Worm (Caenorhabditis elegans) whole organism, L4/young adult: ENCODE results near the gene srab-24.
A peak's percentile ranks its signal among the peaks of the same experiment; 100 is the strongest.

Experiments
- W03F9.2 ChIP-seq: fragments of 150-350 bp; optimal IDR thresholded peaks from 2 replicates; lab custom pipeline; 2014; ENCODE audit warnings: missing biosample characterization, missing genetic modification characterization
- dao-5 ChIP-seq: sonication (generic microtip); optimal IDR thresholded peaks from 2 replicates; lab custom pipeline; 2016; ENCODE audit warnings: missing genotype, missing genetic modification characterization, moderate library complexity, missing compliant biosample characterization
- him-1 ChIP-seq: sonication (generic microtip); optimal IDR thresholded peaks from 2 replicates; lab custom pipeline; 2016; ENCODE audit warnings: missing genotype, missing genetic modification reagents, missing genetic modification characterization, missing compliant biosample characterization

The srab-24 gene

DNA sequence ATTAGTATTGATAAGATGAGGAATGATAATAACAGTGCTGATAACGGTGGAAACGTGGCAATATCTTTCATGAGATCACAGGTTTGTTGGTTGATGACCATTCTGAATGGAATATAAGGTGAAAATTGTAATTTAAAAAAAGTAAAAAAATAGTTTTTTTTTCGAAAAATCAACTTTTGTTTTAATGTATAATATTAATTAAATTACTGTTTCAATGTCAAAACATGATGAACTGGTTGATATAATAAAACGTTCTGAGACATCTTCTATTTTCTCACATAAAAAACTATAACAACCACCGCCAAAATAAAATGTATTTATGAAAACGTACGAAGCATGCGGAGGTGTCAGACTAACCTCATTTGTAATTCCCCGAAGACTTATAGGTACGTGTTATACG, at the start of gene srab-24:
TSS of gene srab-24 (minus strand) at position 101 of the 400 bp plus-strand sequence.
- no peak for TF ChIP-seq W03F9.2 (tag; lab: Kevin White, UChicago)

DNA sequence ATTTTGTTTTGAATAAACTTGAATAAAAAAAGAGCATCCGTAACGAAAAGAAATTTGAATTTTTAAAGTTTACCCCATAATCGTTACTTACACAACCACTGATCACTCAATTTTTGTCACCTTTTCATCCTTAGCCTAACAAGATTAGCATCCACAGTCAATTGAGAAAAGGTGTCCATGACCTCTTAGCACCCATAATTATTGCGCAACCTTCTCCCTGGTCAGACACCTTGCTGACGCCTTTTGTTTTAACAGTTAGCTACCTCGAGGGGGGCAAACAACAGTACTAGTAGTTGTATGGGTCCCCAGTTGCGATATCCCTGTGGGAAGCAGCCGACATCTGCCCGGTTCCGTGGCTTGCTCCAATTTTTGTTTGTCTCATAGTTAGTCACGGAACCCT, 47.0 kb upstream of the srab-24 start:
- TF ChIP-seq dao-5 (tag; lab: Kevin White, UChicago) (no peak), him-1 (tag; lab: Kevin White, UChicago) (no peak), W03F9.2 (tag; lab: Kevin White, UChicago) (no peak)

DNA sequence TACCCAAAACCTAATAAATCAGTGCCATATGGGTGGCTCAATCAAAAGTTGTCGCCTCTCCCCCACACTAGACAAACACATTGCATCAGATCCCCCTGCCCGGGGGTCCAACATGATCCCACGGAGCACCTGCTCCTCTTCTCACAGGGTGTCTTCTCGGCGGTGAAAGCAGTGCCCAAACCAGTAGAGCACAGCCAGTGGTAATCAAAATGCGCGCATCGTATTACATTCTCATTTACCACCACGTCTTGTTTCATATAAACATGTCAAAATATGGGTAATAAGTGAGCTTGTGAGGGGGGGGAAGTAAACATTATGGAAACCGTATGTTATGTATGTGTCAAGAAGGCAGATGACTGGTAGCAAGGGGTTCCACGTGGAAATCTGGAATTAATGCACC, 45.2 kb upstream of the srab-24 start:
- TF ChIP-seq dao-5 (tag; lab: Kevin White, UChicago), result no peak
- no peak for TF ChIP-seq him-1 (tag; lab: Kevin White, UChicago)
- no peak for TF ChIP-seq W03F9.2 (tag; lab: Kevin White, UChicago)

DNA sequence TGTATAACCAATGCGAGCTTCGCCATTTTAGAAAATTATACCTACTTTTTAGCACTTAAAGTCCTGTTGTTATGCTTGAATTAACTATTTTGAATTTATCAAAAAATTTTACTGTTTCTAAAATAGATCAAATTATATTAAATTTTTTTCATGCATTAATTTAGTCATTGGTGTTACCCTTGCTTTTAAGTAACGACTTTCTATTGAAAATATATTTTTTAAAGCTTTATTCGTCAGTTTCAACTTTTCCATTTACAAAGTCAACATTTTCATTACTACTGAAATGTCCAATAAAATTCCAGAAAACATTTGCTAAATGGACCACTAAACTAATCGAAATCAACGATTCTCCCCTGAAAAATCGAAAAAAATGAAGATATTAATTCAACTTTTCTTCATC, 41.6 kb upstream of the srab-24 start, which contains the start of gene Y64G10A.7:
TSS of gene Y64G10A.7 (plus strand) at position 301 of the 400 bp plus-strand sequence.
- no peak for TF ChIP-seq dao-5 (tag; lab: Kevin White, UChicago)

DNA sequence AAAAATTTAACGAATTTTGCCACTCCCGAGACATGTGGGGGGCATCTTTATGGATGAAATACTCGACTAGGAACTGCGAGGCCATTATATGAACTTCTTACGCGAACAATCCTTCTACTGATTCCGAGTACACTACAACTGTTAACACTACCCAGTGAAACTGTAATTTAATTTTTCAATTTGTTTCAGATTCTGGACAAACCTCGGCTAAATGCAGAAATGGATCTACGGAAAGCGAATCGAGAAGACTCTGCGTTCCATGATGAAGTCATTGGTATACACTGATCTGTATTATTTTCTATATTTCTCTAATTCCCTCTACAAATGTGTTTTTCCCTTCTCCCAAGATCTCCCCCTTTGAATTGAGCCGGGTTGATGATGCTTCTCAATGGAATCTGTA, 34.9 kb upstream of the srab-24 start:
- TF ChIP-seq W03F9.2 (tag; lab: Kevin White, UChicago) (no peak), him-1 (tag; lab: Kevin White, UChicago) (no peak), dao-5 (tag; lab: Kevin White, UChicago) (no peak)

DNA sequence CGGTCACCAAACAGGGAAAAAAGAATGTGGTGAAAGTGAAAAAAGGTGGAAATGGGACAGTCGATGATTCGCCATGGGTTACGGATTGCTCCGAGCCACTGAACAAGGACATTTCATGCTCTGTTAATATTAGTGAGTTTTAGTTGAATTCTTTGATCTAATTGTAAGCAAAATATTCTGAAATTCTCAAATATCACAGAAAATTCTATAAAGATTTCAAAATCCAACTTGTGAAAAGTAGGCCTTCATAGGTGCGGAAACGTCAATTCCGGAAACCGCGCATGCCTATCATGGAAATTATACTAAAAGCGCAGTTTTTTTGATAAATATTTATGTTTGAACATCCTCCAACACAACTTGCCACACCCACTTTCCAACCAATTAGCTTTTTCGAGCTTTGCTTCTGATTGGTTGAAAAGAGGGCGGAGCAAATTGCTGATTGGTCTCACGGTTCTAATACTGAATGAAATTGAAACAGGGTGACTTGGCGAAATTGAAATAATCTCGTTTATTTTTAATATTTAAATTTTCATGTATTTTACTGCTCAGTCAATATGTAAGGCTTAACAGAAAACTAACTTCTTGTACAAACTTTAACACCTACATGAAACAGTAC, 26.9 kb upstream of the srab-24 start:
- TF ChIP-seq him-1 (tag; lab: Kevin White, UChicago) (no peak), W03F9.2 (tag; lab: Kevin White, UChicago) (no peak), dao-5 (tag; lab: Kevin White, UChicago) (no peak)

DNA sequence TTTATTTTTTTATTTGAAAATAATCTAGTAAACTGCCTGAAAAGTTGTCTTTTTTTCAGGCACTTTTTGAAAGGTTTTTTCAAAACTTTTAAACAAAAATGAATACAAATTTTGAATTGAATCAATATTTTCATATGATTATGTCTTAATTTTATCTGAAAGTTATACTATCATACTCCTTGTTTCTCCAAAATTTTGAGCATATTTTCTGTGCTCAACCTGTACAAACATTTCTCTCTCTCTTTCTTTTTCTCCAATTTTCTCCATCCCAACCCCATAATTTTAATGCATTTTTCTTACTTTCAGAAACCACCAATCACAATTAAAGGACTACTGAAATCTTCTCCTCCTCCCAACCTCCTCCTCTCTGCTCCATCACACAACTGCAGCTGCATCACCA, 26.1 kb upstream of the srab-24 start, which contains the start of gene ilcr-1:
TSS of gene ilcr-1 (plus strand) at position 301 of the 400 bp plus-strand sequence.
- no peak for TF ChIP-seq dao-5 (tag; lab: Kevin White, UChicago)
- no peak for TF ChIP-seq him-1 (tag; lab: Kevin White, UChicago)
- no peak for TF ChIP-seq W03F9.2 (tag; lab: Kevin White, UChicago)

DNA sequence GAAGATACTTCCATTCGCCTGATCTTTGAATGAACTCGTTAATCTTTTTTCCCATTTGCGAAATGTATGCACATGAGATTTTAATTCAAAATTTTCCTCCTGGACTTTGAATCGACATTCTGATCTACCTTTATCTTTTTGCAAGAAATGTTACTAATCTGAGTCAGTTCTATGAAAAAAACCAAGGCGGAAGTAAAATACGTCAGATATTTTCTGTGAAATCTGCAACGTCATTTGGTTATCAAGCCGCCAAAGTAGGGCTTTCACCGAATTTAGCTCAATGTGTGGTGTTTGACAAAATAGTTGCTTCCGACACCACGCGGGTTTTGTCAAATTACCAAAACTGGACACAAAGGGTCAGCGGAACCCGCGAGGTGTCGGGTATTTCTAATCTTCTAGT, 24.8 kb upstream of the srab-24 start:
- TF ChIP-seq dao-5 (tag; lab: Kevin White, UChicago), result no peak
- TF ChIP-seq W03F9.2 (tag; lab: Kevin White, UChicago), result no peak

DNA sequence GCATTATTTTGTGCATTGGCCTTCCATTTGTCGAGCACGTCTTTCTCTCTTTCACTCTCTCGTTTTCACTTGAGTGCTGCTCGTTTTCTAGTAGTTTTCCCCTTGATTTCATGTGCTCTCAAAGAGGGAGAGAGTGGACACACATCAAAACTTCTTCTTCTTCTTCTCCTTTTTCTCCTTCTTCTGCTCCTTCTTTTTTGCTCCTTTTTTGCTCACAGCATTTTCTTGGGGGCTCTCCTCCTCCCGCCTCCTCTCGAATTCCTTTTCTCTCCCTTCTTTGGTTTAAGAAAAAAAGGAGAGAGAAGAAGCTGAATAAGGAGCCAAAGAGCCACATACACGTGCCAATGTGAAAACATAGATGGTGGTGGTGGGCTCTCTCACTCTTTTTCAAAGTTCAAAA, 22.5 kb upstream of the srab-24 start:
- TF ChIP-seq W03F9.2 (tag; lab: Kevin White, UChicago) (no peak), him-1 (tag; lab: Kevin White, UChicago) (peak; percentile 72), dao-5 (tag; lab: Kevin White, UChicago) (no peak)

DNA sequence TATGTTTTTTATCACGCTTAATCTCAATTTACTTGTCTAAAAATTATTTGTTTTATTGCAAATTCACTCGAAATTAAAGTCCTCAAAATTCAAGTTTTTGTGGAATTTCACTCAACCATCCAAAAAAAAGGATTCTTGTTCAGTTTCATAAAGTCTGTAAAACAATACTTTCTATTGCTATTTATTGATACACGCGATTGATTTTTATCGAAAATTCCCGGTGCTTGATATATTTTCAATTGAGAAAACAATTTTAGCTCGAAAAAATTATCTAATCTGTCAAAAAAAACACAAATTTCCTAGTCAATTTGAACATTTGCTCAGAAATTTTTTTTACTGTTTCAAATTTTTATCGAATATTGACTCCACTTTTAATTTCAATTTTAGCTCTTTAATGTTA, 19.9 kb upstream of the srab-24 start:
- TF ChIP-seq him-1 (tag; lab: Kevin White, UChicago) (no peak), W03F9.2 (tag; lab: Kevin White, UChicago) (no peak), dao-5 (tag; lab: Kevin White, UChicago) (no peak)

DNA sequence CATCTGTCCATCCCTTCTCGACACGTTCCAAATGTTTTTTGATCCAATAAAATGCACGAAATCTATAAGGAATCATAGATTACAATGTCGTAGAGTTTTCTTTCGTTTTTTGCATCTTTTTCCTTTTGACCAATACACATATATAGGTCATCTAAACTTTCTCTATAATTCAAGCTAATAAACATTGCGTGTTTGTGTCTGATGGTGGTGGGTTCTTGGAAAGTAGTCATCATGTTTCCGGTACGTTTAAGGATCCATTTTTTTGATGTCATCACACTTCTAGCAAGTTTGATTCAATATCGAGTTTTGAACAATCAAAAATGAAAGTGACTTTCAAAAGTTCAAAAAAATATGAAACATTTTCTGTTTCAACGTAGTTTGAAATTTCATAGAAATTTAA, 18.9 kb upstream of the srab-24 start:
- no peak for TF ChIP-seq him-1 (tag; lab: Kevin White, UChicago)
- no peak for TF ChIP-seq dao-5 (tag; lab: Kevin White, UChicago)
- no peak for TF ChIP-seq W03F9.2 (tag; lab: Kevin White, UChicago)

DNA sequence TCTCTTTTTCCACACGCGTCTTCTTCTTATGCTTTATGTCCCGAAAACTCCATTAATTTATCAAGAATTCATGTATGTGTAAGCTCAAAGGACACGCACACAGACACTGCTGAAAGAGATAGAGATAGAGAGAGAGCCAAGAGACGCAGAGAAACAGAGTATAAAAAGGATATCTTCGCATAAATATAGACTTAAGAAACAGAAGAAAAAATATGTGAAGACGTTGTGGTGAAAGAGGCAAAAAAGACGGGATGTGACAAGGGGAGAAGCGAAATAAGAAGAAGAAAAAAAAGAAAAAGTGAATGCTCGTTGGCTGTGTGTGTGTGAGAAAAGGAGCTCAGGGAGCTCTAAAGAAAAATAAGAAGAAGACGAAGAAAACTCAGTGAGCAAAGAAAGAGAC, 10.7 kb upstream of the srab-24 start:
- no peak for TF ChIP-seq dao-5 (tag; lab: Kevin White, UChicago)
- TF ChIP-seq him-1 (tag; lab: Kevin White, UChicago), result peak; percentile 77

DNA sequence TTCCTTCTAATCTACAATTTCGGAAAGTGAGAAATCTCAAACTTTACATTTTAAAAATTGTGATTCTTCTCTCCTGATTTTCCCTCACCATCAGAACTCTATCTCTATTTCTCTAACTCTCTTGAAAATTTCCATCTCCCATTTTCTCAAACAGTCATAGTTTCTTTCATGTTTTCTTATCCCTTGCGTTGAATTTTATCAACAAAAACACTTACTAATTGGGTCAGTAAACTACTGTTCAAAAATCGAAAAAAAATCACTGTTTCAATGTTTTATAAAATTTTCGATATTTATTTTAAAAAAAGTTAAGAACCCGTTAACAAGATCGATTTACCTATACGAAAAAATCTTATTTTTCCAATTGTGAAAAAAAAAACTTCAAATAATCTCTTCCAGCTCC, 9.2 kb upstream of the srab-24 start:
- TF ChIP-seq dao-5 (tag; lab: Kevin White, UChicago) (no peak), W03F9.2 (tag; lab: Kevin White, UChicago) (no peak), him-1 (tag; lab: Kevin White, UChicago) (no peak)

DNA sequence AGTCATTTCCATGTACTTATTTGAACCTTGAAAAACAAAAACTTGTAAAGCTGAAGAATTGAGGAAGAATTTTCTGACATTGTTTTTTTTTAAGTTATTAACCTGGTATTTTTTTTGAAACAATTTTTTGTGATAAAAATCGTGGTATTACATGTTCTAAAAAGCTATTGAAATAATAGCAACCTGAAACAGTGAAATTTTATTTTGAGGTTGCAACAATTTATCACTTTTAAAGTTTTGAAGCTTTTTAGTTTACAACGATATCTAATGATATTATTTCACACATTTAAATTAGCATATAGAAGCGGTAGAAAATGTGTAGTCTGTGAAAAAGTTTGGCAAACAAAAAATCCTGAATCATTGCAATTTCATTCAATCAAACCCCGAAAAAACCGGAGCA, 7.5 kb upstream of the srab-24 start:
- TF ChIP-seq W03F9.2 (tag; lab: Kevin White, UChicago) (no peak), him-1 (tag; lab: Kevin White, UChicago) (no peak)

DNA sequence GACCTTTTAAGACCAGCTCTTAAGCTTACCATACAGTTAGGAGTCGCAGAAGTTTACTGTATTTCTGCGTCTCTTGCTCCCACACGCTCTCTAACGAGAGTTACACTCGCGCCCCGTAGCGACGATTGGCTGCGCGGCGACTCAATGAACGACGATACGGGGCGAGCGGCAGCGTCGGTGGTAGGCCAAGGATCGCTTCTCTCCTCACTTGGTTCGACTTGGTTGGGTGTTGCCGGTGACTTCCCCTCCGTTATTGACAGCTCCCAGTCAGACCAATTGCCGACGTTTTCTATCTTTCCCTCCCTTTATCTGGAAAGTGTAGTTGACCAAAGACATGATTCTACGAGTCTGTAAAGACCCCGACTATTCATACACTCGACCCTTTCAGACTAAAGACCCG, 5.6 kb upstream of the srab-24 start:
- no peak for TF ChIP-seq W03F9.2 (tag; lab: Kevin White, UChicago)
- no peak for TF ChIP-seq him-1 (tag; lab: Kevin White, UChicago)
- TF ChIP-seq dao-5 (tag; lab: Kevin White, UChicago), result no peak
